Worm (Caenorhabditis elegans) whole organism, early embryonic: ENCODE data around the gene appg-2.

Source experiments
- B0310.2 ChIP-seq: sonication (generic microtip); optimal IDR thresholded peaks from 2 replicates; lab custom pipeline; 2016; ENCODE audit warnings: mild to moderate bottlenecking, missing genetic modification characterization, missing compliant biosample characterization
- F13C5.2 ChIP-seq: sonication (generic microtip); optimal IDR thresholded peaks from 2 replicates; lab custom pipeline; 2017; ENCODE audit warnings: mild to moderate bottlenecking, missing genetic modification characterization, inconsistent platforms, missing compliant biosample characterization
- aly-1 ChIP-seq: sonication (generic microtip); optimal IDR thresholded peaks from 2 replicates; lab custom pipeline; 2016; ENCODE audit warnings: missing genetic modification characterization, missing compliant biosample characterization
- ama-1 ChIP-seq: fragments of 150-350 bp; optimal IDR thresholded peaks from 2 replicates; lab custom pipeline; 2014
- ceh-13 ChIP-seq: fragments of 200-800 bp; sonication (Bioruptor generic); optimal IDR thresholded peaks from 2 replicates; lab custom pipeline; 2018; ENCODE audit warnings: mild to moderate bottlenecking, missing genetic modification characterization, missing compliant biosample characterization
- ceh-36 ChIP-seq: sonication (generic microtip); optimal IDR thresholded peaks from 2 replicates; lab custom pipeline; 2016; ENCODE audit warnings: missing genetic modification characterization, inconsistent platforms, missing compliant biosample characterization
- ets-7 ChIP-seq: sonication (generic microtip); optimal IDR thresholded peaks from 2 replicates; lab custom pipeline; 2016; ENCODE audit warnings: missing genotype, missing genetic modification characterization, missing compliant biosample characterization
- flt-1 ChIP-seq: fragments of 200-800 bp; sonication (Bioruptor generic); IDR thresholded peaks from 2 replicates; pipeline ENCODE4 v1.3.6; 2022; ENCODE audit warnings: missing genetic modification characterization, missing compliant biosample characterization
- hmbx-1 ChIP-seq: sonication (generic microtip); optimal IDR thresholded peaks from 2 replicates; lab custom pipeline; 2016; ENCODE audit warnings: mild to moderate bottlenecking, missing genetic modification characterization, missing compliant biosample characterization
- hmg-4 ChIP-seq: fragments of 200-800 bp; sonication (Bioruptor generic); optimal IDR thresholded peaks from 2 replicates; lab custom pipeline; 2018; ENCODE audit warnings: mild to moderate bottlenecking, missing genetic modification characterization, missing compliant biosample characterization
- hnd-1 ChIP-seq: sonication (generic microtip); optimal IDR thresholded peaks from 2 replicates; lab custom pipeline; 2016; ENCODE audit warnings: missing genetic modification characterization, missing compliant biosample characterization
- pes-1 ChIP-seq: fragments of 200-800 bp; sonication (Bioruptor generic); IDR thresholded peaks from 2 replicates; pipeline ENCODE4 v1.3.6; 2022; ENCODE audit warnings: missing genetic modification reagents, missing genetic modification characterization, missing compliant biosample characterization
- scrt-1 ChIP-seq: fragments of 200-800 bp; sonication (Bioruptor generic); IDR thresholded peaks from 2 replicates; pipeline ENCODE4 v1.3.6; 2022; ENCODE audit warnings: missing genetic modification characterization, missing compliant biosample characterization
- sea-1 ChIP-seq: fragments of 200-800 bp; sonication (Bioruptor generic); conservative IDR thresholded peaks from 2 replicates; pipeline ENCODE4 v1.3.6; 2022; ENCODE audit warnings: missing genetic modification characterization, missing compliant biosample characterization
- tbx-11 ChIP-seq: fragments of 200-800 bp; sonication (Bioruptor generic); IDR thresholded peaks from 2 replicates; pipeline ENCODE4 v1.3.6; 2022; ENCODE audit warnings: missing genetic modification characterization, missing compliant biosample characterization
- tbx-37 ChIP-seq: fragments of 200-800 bp; sonication (Bioruptor generic); conservative IDR thresholded peaks from 2 replicates; pipeline ENCODE4 v1.3.6; 2022; ENCODE audit warnings: missing genetic modification reagents, missing genetic modification characterization, missing compliant biosample characterization
- tra-4 ChIP-seq: sonication (generic microtip); optimal IDR thresholded peaks from 2 replicates; lab custom pipeline; 2017; ENCODE audit warnings: missing genetic modification characterization, missing compliant biosample characterization

Gene appg-2

ce11 chrII:8851996-8852587 lies 51.2 kb downstream of the appg-2 start, which contains the start of gene oac-46:
oac-46 (minus strand) TSS chrII:8852096.
- TF ChIP-seq tbx-37 (no peak), ceh-36 (tag; lab: Kevin White, UChicago) (no peak), F13C5.2 (tag; lab: Kevin White, UChicago) (no peak), ets-7 (tag; lab: Kevin White, UChicago) (no peak), ama-1 (lab: Kevin White, UChicago) (no peak), hmg-4 (GFP tag; lab: Kevin White, UChicago) (no peak), tra-4 (tag; lab: Kevin White, UChicago) (no peak), tbx-11 (GFP tag; lab: Robert Waterston, UW) (no peak), ceh-13 (GFP tag; lab: Kevin White, UChicago) (no peak), aly-1 (tag; lab: Kevin White, UChicago) (no peak), scrt-1 (no peak), sea-1 (GFP tag; lab: Robert Waterston, UW) (no peak), hnd-1 (tag; lab: Kevin White, UChicago) (no peak)

DNA sequence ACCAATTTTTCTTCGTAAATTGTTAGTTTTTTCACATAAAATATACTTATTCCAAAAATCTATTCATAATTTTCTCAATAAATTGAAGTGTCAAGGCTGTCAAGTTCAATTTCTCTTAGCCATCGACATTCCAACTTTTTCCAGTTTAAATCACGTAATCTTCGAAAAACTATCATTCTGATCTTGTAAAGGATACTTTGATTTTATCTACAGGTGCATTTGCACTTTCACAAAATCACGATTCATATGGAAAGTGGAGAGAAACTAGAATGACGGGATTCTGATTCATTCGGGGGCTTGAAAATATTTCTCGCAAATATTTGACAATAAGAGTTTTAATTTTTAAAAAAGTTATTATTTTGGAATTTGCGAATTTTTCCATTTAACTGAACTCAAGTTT lies 52.3 kb downstream of the appg-2 start:
- TF ChIP-seq flt-1 (GFP tag; lab: Robert Waterston, UW) (no peak), ets-7 (tag; lab: Kevin White, UChicago) (no peak), hmg-4 (GFP tag; lab: Kevin White, UChicago) (no peak), tbx-37 (no peak), pes-1 (no peak), tra-4 (tag; lab: Kevin White, UChicago) (no peak)

ce11 chrII:8853960-8854359 lies 53.0 kb downstream of the appg-2 start:
- TF ChIP-seq B0310.2, result no peak
- TF ChIP-seq tbx-37, result no peak
- no peak for TF ChIP-seq tra-4 (tag; lab: Kevin White, UChicago)
- TF ChIP-seq ets-7 (tag; lab: Kevin White, UChicago), result no peak
- no peak for TF ChIP-seq ceh-13 (GFP tag; lab: Kevin White, UChicago)
- TF ChIP-seq hmbx-1 (tag; lab: Kevin White, UChicago), result no peak
- no peak for TF ChIP-seq sea-1 (GFP tag; lab: Robert Waterston, UW)
- TF ChIP-seq aly-1 (tag; lab: Kevin White, UChicago), result no peak
